Fruit fly (Drosophila melanogaster): ENCODE data around the gene hec.

The hec gene

DNA sequence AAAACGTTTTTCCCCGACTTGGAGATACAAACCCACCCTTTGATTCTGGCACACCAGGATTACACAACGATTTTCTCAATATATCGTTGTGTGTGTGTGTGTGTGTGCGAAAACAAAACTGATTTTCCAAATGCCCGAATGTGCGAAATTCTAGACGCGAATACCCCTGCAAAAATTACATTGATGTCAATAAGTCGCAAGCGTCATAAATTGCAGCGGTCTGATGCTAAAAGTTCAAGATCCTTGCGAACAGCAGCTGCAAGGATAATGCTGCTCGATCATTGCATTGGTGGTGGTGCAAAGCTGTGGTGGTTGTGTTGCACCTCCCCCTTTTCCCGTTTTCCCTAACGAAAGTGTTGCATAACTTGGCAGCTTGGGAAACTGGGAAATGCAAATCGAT is 29.6 kb downstream of the hec start:
- TF ChIP-seq cg (GFP tag; optimal IDR thresholded peaks at IDR 0.05) (peak; percentile 13), nerfin-1 (tag; optimal IDR thresholded peaks at IDR 0.05) (peak; percentile 54), pros (GFP tag; optimal IDR thresholded peaks at IDR 0.05) (peak; percentile 82), slbo (GFP tag; IDR thresholded peaks at IDR 0.05) (no peak), ken (GFP tag; IDR thresholded peaks at IDR 0.05) (no peak), Ets65A (GFP tag) (peak; percentile 75)

DNA sequence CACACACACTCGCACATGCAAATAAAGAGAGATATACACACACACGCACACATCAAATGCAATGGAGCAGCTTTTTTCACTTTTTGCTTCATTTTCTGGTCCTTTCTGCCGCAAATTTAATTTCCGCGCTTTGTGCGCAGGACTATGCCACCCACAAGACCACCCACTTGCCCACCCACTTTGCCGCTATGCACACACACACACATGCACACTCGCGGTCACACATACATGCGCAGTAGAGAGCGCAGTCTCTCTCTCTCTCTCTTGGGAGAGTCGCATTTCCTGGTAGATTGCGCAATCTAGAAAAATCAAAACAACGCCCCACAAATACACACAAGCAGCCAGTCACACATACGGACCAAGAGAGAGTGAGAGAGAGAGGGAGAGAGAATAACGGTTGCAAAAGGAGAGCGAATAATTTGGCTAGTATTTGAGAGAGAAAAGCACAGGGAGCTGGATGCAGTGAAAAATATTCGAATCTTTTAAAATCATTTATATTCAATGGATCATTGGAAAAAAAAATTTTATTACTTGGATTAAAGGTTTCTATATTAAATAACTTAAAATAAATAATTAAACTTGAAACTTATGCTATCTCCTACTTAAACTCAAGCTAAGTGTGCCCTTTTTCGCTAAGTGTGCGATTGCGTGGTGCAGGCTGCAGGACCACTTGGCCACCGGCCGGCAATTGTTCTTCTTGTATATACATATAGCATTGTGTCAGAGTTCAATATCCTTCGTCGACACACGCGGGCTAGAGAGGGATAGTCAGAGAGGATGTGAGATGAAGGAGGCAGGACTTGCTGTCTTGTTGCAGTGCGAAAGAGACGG is 31.6 kb downstream of the hec start:
- TF ChIP-seq grn (GFP tag; optimal IDR thresholded peaks at IDR 0.05) (no peak), run (tag; optimal IDR thresholded peaks at IDR 0.05) (no peak), Oaz (GFP tag; IDR thresholded peaks at IDR 0.05) (0 out of 2 replicates have a peak, but pooled peaks have one; percentile 30), luna (GFP tag; optimal IDR thresholded peaks at IDR 0.05) (no peak), CG2199 (GFP tag; IDR thresholded peaks at IDR 0.05) (no peak; the same call in 2 of the 3 replicates), E2f2 (GFP tag; IDR thresholded peaks at IDR 0.05) (peak; percentile 62), CG30431 (GFP tag; optimal IDR thresholded peaks at IDR 0.05) (no peak), Mrtf (GFP tag; IDR thresholded peaks at IDR 0.05) (peak; percentile 19; the same call in 1 of the 3 replicates), lov (optimal IDR thresholded peaks at IDR 0.05) (no peak), lov (GFP tag; IDR thresholded peaks at IDR 0.05) (no peak), Dip2 (GFP tag; IDR thresholded peaks at IDR 0.05) (no peak), Ada2b (GFP tag; IDR thresholded peaks at IDR 0.05) (peak; percentile 65), CG10431 (GFP tag; optimal IDR thresholded peaks at IDR 0.05) (no peak), CG14441 (GFP tag; IDR thresholded peaks at IDR 0.05) (peak; percentile 70), dan (GFP tag; IDR thresholded peaks at IDR 0.05) (0 out of 2 replicates have a peak, but pooled peaks have one; percentile 10), ttk (GFP tag; IDR thresholded peaks at IDR 0.05) (peak; percentile 64), hb (GFP tag; IDR thresholded peaks at IDR 0.05; ENCODE audit: partially characterized antibody) (no peak), CG12104 (GFP tag; optimal IDR thresholded peaks at IDR 0.05) (peak; percentile 24), hth (optimal IDR thresholded peaks at IDR 0.05) (no peak), CG14667 (GFP tag; IDR thresholded peaks at IDR 0.05) (peak; percentile 50; the same call in 1 of the 2 replicates), CG11504 (tag; optimal IDR thresholded peaks at IDR 0.05) (peak; percentile 81), CG8290 (GFP tag; optimal IDR thresholded peaks at IDR 0.05) (peak; percentile 39), CG8290 (tag; optimal IDR thresholded peaks at IDR 0.05) (no peak), zen2 (GFP tag; IDR thresholded peaks at IDR 0.05; ENCODE audit: partially characterized antibody) (no peak), onecut (GFP tag; IDR thresholded peaks at IDR 0.05) (peak; percentile 70; the same call in 1 of the 2 replicates), CG33213 (GFP tag; optimal IDR thresholded peaks at IDR 0.05) (no peak), Dek (tag; optimal IDR thresholded peaks at IDR 0.05) (peak; percentile 31), CG9817 (tag; optimal IDR thresholded peaks at IDR 0.05) (no peak), pum (GFP tag; optimal IDR thresholded peaks at IDR 0.05) (no peak), CG4820 (GFP tag; optimal IDR thresholded peaks at IDR 0.05) (peak; percentile 35), Fer1 (GFP tag; optimal IDR thresholded peaks at IDR 0.05) (peak; percentile 76), eyg (GFP tag; optimal IDR thresholded peaks at IDR 0.05) (no peak), HLH4C (GFP tag; IDR thresholded peaks at IDR 0.05; ENCODE audit: partially characterized antibody) (no peak), Hr39 (optimal IDR thresholded peaks at IDR 0.05) (no peak), CG18011 (GFP tag; optimal IDR thresholded peaks at IDR 0.05) (no peak), CG15696 (tag; optimal IDR thresholded peaks at IDR 0.05) (peak; percentile 31), CG11093 (GFP tag; IDR thresholded peaks at IDR 0.05) (peak; percentile 65; the same call in 2 of the 3 replicates), nom (GFP tag; optimal IDR thresholded peaks at IDR 0.05) (no peak), mirr (GFP tag; optimal IDR thresholded peaks at IDR 0.05) (no peak), sqz (GFP tag; optimal IDR thresholded peaks at IDR 0.05) (no peak), CoRest (tag; optimal IDR thresholded peaks at IDR 0.05) (peak; percentile 66), pnt (GFP tag; optimal IDR thresholded peaks at IDR 0.05) (no peak), CG42726 (GFP tag; IDR thresholded peaks at IDR 0.05; ENCODE audit: partially characterized antibody) (no peak)

All from whole organism, embryonic.